Worm (Caenorhabditis elegans) whole organism, young adult: ENCODE measurements around the gene sec-61.G.

Experiments
- aptf-3 ChIP-seq: fragments of 200-800 bp; sonication (Bioruptor generic); IDR thresholded peaks from 2 replicates; pipeline ENCODE4 v1.3.6; 2022; ENCODE audit warnings: missing genetic modification characterization, missing compliant biosample characterization
- bed-2 ChIP-seq: fragments of 200-800 bp; sonication (Bioruptor generic); IDR thresholded peaks from 2 replicates; pipeline ENCODE4 v1.3.6; 2022; ENCODE audit warnings: missing genetic modification reagents, missing genetic modification characterization, missing compliant biosample characterization
- rcor-1 ChIP-seq: fragments of 200-800 bp; sonication (Bioruptor generic); IDR thresholded peaks from 2 replicates; pipeline ENCODE4 v1.3.6; 2022; ENCODE audit warnings: missing genetic modification reagents, missing genetic modification characterization, missing compliant biosample characterization
- unc-62 ChIP-seq: fragments of 150-350 bp; optimal IDR thresholded peaks from 2 replicates; lab custom pipeline; 2014; ENCODE audit warnings: missing biosample characterization, missing genetic modification reagents, missing genetic modification characterization

DNA sequence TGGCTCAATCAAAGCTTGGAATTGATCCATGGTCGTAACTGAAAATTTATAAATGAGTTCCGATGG lies at the start of gene sec-61.G:
- no peak for TF ChIP-seq aptf-3 (GFP tag; lab: Robert Waterston, UW)
- no peak for TF ChIP-seq unc-62 (GFP tag; lab: Kevin White, UChicago)
- no peak for TF ChIP-seq rcor-1 (GFP tag; lab: Robert Waterston, UW)
- TF ChIP-seq bed-2 (GFP tag; lab: Robert Waterston, UW): no peak
